Worm (Caenorhabditis elegans): ENCODE data around the gene rpl-20.

- no peak for TF ChIP-seq med-1 (GFP tag; optimal IDR thresholded peaks at IDR 0.05; ENCODE audit: insufficient read depth)
- no peak for TF ChIP-seq T22C8.4 (GFP tag; IDR thresholded peaks at IDR 0.05)
- no peak for TF ChIP-seq ztf-29 (GFP tag; IDR thresholded peaks at IDR 0.05)
These were observed 1.0 kb downstream of the rpl-20 start, which contains the start of gene cyc-2.1 for ce11 chrIV:4748408-4749105.

Measured in whole organism, midembryonic.